Fruit fly (Drosophila melanogaster) whole organism, larva: ENCODE results near the gene CG5290.

Source experiments
- noc ChIP-seq: fragments of 200-800 bp; sonication (Bioruptor generic); optimal IDR thresholded peaks from 3 replicates; lab custom pipeline; 2019; ENCODE audit warnings: missing biosample characterization, mild to moderate bottlenecking, missing genetic modification characterization, moderate library complexity

The CG5290 gene

dm6 chr3L:17922182-17923102 is 10.1 kb upstream of the CG5290 start:
- peak; percentile 55 for TF ChIP-seq noc (tag; lab: Kevin White, UChicago)

dm6 chr3L:17921462-17921861 is 9.1 kb upstream of the CG5290 start:
- no peak for TF ChIP-seq noc (tag; lab: Kevin White, UChicago)

- TF ChIP-seq noc (tag; lab: Kevin White, UChicago), result no peak
Measured at dm6 chr3L:17917687-17918434, 5.5 kb upstream of the CG5290 start.

- TF ChIP-seq noc (tag; lab: Kevin White, UChicago), result no peak
Measured at dm6 chr3L:17915792-17916540, 3.6 kb upstream of the CG5290 start.

- TF ChIP-seq noc (tag; lab: Kevin White, UChicago), result no peak
Measured at dm6 chr3L:17913966-17914540, 1.7 kb upstream of the CG5290 start.

dm6 chr3L:17912972-17913763 is 803 bp upstream of the CG5290 start:
- TF ChIP-seq noc (tag; lab: Kevin White, UChicago), result peak; percentile 65

- peak; percentile 56 for TF ChIP-seq noc (tag; lab: Kevin White, UChicago)
Measured at dm6 chr3L:17907609-17908160, 4.7 kb downstream of the CG5290 start, which contains the start of the genes Prestin and Wdr92. Gene Prestin (minus strand): TSS chr3L:17907812. Gene Wdr92 (plus strand): TSS chr3L:17908143.

- TF ChIP-seq noc (tag; lab: Kevin White, UChicago), result no peak
Measured at dm6 chr3L:17905761-17906160, 6.6 kb downstream of the CG5290 start.

dm6 chr3L:17904593-17904992 is 7.8 kb downstream of the CG5290 start:
- no peak for TF ChIP-seq noc (tag; lab: Kevin White, UChicago)

- TF ChIP-seq noc (tag; lab: Kevin White, UChicago), result peak; percentile 47
Measured at dm6 chr3L:17903813-17904416, 8.4 kb downstream of the CG5290 start.

- TF ChIP-seq noc (tag; lab: Kevin White, UChicago), result no peak
Measured at dm6 chr3L:17902621-17903020, 9.7 kb downstream of the CG5290 start.

- TF ChIP-seq noc (tag; lab: Kevin White, UChicago), result peak; percentile 63
Measured at dm6 chr3L:17902186-17902585, 10.2 kb downstream of the CG5290 start.

dm6 chr3L:17898606-17899005 is 13.8 kb downstream of the CG5290 start:
- TF ChIP-seq noc (tag; lab: Kevin White, UChicago), result no peak

dm6 chr3L:17895815-17896275 is 16.5 kb downstream of the CG5290 start, which contains the start of gene Tsp74F:
Gene Tsp74F (minus strand): TSS chr3L:17895862.
- TF ChIP-seq noc (tag; lab: Kevin White, UChicago), result no peak
